Fruit fly (Drosophila melanogaster) whole organism, wandering third instar larva: ENCODE data around the gene CG12299.

Experiments used
- Abd-B ChIP-seq: fragments of >200 bp; optimal IDR thresholded peaks from 2 replicates; lab custom pipeline; 2017; ENCODE audit warnings: missing biosample characterization, missing genetic modification characterization
- CG32264 ChIP-seq: fragments of 200-800 bp; sonication (Bioruptor generic); optimal IDR thresholded peaks from 2 replicates; lab custom pipeline; 2016; ENCODE audit warnings: missing biosample characterization, missing genetic modification characterization
- CrebA ChIP-seq: fragments of 200-800 bp; sonication (Bioruptor generic); optimal IDR thresholded peaks from 2 replicates; lab custom pipeline; 2016; ENCODE audit warnings: missing biosample characterization, mild to moderate bottlenecking, missing genetic modification characterization, borderline replicate concordance
- Dfd ChIP-seq: fragments of >200 bp; optimal IDR thresholded peaks from 2 replicates; lab custom pipeline; 2017; ENCODE audit warnings: missing biosample characterization, missing genetic modification characterization
- Dif ChIP-seq: fragments of 200-275, 200-300 bp; sonication (Bioruptor generic); optimal IDR thresholded peaks from 2 replicates; lab custom pipeline; 2018; ENCODE audit warnings: missing biosample characterization, missing genetic modification characterization; ENCODE audit not compliant: partially characterized antibody
- GATAd ChIP-seq: sonication (Bioruptor generic); optimal IDR thresholded peaks from 2 replicates; lab custom pipeline; 2016; ENCODE audit warnings: missing biosample characterization, missing genetic modification characterization
- HLH106 ChIP-seq: fragments of 200-800 bp; optimal IDR thresholded peaks from 3 replicates; lab custom pipeline; 2019; ENCODE audit warnings: missing biosample characterization, mild to moderate bottlenecking, missing genetic modification characterization, moderate library complexity
- Hr78 ChIP-seq: fragments of >200 bp; optimal IDR thresholded peaks from 2 replicates; lab custom pipeline; 2017; ENCODE audit warnings: missing biosample characterization, missing genetic modification characterization
- Hr83 ChIP-seq: fragments of 200-300 bp; sonication (Bioruptor generic); optimal IDR thresholded peaks from 2 replicates; lab custom pipeline; 2016; ENCODE audit warnings: missing biosample characterization, mild to moderate bottlenecking, missing genetic modification characterization, moderate library complexity; ENCODE audit not compliant: poor library complexity, severe bottlenecking
- Mio ChIP-seq: sonication (Bioruptor generic); optimal IDR thresholded peaks from 2 replicates; lab custom pipeline; 2016; ENCODE audit warnings: missing biosample characterization, missing genetic modification characterization
- Myc ChIP-seq: fragments of >200 bp; optimal IDR thresholded peaks from 2 replicates; lab custom pipeline; 2017
- N ChIP-seq: fragments of >200 bp; optimal IDR thresholded peaks from 2 replicates; lab custom pipeline; 2018; ENCODE audit warnings: missing biosample characterization, missing external identifiers, missing genetic modification characterization
- OdsH ChIP-seq: fragments of 200-800 bp; sonication (Bioruptor generic); optimal IDR thresholded peaks from 2 replicates; lab custom pipeline; 2016; ENCODE audit warnings: missing biosample characterization, mild to moderate bottlenecking, missing genetic modification characterization
- Rel ChIP-seq, 2 experiments: fragments of 200-800 bp; sonication (Bioruptor generic) in 1 of 2; optimal IDR thresholded peaks; 2 replicates in 1 of 2; 3 replicates in 1 of 2; lab custom pipeline; 2016 to 2019; ENCODE audit warnings: mild to moderate bottlenecking in 2 of 2, missing biosample characterization in 2 of 2, missing genetic modification characterization in 2 of 2, moderate library complexity in 1 of 2
- Sp1 ChIP-seq: fragments of 200-800 bp; sonication (Bioruptor generic); optimal IDR thresholded peaks from 3 replicates; lab custom pipeline; 2019; ENCODE audit warnings: missing biosample characterization, mild to moderate bottlenecking, missing genetic modification characterization, moderate library complexity
- Vsx2 ChIP-seq: fragments of 200-300, 225-300 bp; sonication (Bioruptor generic); optimal IDR thresholded peaks from 2 replicates; lab custom pipeline; 2018; ENCODE audit warnings: missing biosample characterization, missing genetic modification characterization; ENCODE audit not compliant: partially characterized antibody
- br ChIP-seq: fragments of 200-800 bp; sonication (Bioruptor generic); optimal IDR thresholded peaks from 2 replicates; lab custom pipeline; 2016; ENCODE audit warnings: missing biosample characterization, missing genetic modification characterization
- brk ChIP-seq: fragments of 200-800 bp; sonication (Bioruptor generic); optimal IDR thresholded peaks from 2 replicates; lab custom pipeline; 2016; ENCODE audit warnings: missing biosample characterization, mild to moderate bottlenecking, missing genetic modification characterization
- dl ChIP-seq, 2 experiments: fragments of 175-275, 200-275 bp in 1 of 2; fragments of 200-275 bp in 1 of 2; sonication (Bioruptor generic); optimal IDR thresholded peaks; lab custom pipeline; 2018; ENCODE audit warnings: mild to moderate bottlenecking in 2 of 2, missing biosample characterization in 2 of 2, missing genetic modification characterization in 2 of 2, moderate library complexity in 2 of 2; ENCODE audit not compliant: partially characterized antibody in 2 of 2, insufficient read depth in 1 of 2
- dmrt93B ChIP-seq: fragments of 200-800 bp; sonication (Bioruptor generic); optimal IDR thresholded peaks from 2 replicates; lab custom pipeline; 2018; ENCODE audit warnings: missing biosample characterization, mild to moderate bottlenecking, missing genetic modification characterization
- dsf ChIP-seq: sonication (Bioruptor generic); optimal IDR thresholded peaks from 2 replicates; lab custom pipeline; 2016; ENCODE audit warnings: missing biosample characterization, missing genetic modification characterization, borderline replicate concordance
- ey ChIP-seq: fragments of 200-800 bp; sonication (Bioruptor generic); optimal IDR thresholded peaks from 2 replicates; lab custom pipeline; 2016; ENCODE audit warnings: missing biosample characterization, missing genetic modification characterization
- h ChIP-seq: fragments of 200-800 bp; sonication (Bioruptor generic); optimal IDR thresholded peaks from 3 replicates; lab custom pipeline; 2016; ENCODE audit warnings: missing biosample characterization, mild to moderate bottlenecking, missing genetic modification characterization
- lola ChIP-seq: fragments of >200 bp; optimal IDR thresholded peaks from 2 replicates; lab custom pipeline; 2017; ENCODE audit warnings: missing biosample characterization, missing genetic modification characterization
- pan ChIP-seq: fragments of >200 bp; optimal IDR thresholded peaks from 2 replicates; lab custom pipeline; 2017
- psq ChIP-seq: fragments of 200-800 bp; sonication (Bioruptor generic); optimal IDR thresholded peaks from 3 replicates; lab custom pipeline; 2017; ENCODE audit warnings: missing biosample characterization, mild to moderate bottlenecking, missing genetic modification characterization, moderate library complexity
- rgr ChIP-seq: fragments of 200-800 bp; sonication (Bioruptor generic); optimal IDR thresholded peaks from 3 replicates; lab custom pipeline; 2016; ENCODE audit warnings: missing biosample characterization, mild to moderate bottlenecking, missing genetic modification characterization
- sv ChIP-seq: fragments of 200-800 bp; sonication (Bioruptor generic); optimal IDR thresholded peaks from 3 replicates; lab custom pipeline; 2016; ENCODE audit warnings: missing biosample characterization, missing genetic modification characterization
- tai ChIP-seq: sonication (Bioruptor generic); optimal IDR thresholded peaks from 2 replicates; lab custom pipeline; 2016; ENCODE audit warnings: missing biosample characterization, missing genetic modification characterization
- usp ChIP-seq: fragments of >200 bp; optimal IDR thresholded peaks from 2 replicates; lab custom pipeline; 2017; ENCODE audit warnings: missing biosample characterization, missing genetic modification characterization
- woc ChIP-seq: sonication (Bioruptor generic); optimal IDR thresholded peaks from 2 replicates; lab custom pipeline; 2016; ENCODE audit warnings: missing biosample characterization, mild to moderate bottlenecking, missing genetic modification characterization

CG12299 gene

DNA sequence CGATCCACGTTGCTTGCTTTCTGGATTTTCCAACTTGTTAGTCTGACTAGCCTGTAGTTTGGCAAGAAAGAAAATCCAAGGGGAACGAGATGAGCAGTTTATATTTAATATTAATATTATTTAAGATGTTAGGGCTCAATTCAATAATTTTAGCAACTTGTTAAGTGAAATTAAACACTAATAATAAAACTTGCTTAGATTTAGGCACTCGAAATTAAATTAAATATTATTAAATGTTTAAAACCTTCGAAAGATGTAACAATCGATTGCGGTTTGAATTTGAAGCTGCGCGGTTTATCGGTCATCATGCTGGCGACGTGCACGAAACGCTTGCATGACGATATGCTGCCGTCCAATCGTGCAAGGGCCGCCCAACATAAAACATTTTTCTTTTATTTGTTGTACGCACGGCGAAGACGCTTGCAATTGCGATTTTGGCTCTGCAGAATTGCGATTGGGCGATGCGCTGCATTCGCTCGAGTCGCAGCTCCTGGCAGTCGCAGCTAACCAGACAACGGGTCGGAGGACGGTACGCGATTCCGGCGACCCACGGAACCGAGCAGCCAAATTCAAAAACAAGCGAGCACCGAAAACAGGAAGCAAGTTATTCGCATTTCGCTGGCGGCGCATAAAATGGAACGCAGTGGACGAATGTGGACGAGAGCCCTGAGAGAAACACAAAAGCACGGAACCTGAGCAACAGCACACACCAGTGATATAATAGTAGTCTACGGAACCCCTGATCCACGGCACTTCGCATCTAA, at the start of gene CG12299, which contains the start of gene Vha16-5:
TSS of gene CG12299 (plus strand) at position 353 of the 764 bp plus-strand sequence.
TSS of gene Vha16-5 (minus strand) at position 51 of the 764 bp plus-strand sequence.
- TF ChIP-seq dl (GFP tag; optimal IDR thresholded peaks at IDR 0.05; lab: Kevin White, UChicago; ENCODE audit: insufficient read depth in 1 of 2, partially characterized antibody in 2 of 2) (peak; percentile 98 to 100), Dfd (GFP tag; lab: Kevin White, UChicago) (no peak), ey (GFP tag; lab: Kevin White, UChicago) (peak; percentile 67), HLH106 (tag; lab: Kevin White, UChicago) (no peak), brk (no peak), N (GFP tag; lab: Kevin White, UChicago) (no peak), Dif (GFP tag; lab: Kevin White, UChicago) (peak; percentile 100), Hr78 (GFP tag; lab: Kevin White, UChicago) (no peak), rgr (GFP tag; lab: Kevin White, UChicago) (peak; percentile 73), Sp1 (GFP tag; lab: Kevin White, UChicago) (no peak), OdsH (GFP tag; lab: Kevin White, UChicago) (peak; percentile 61), Hr83 (peak; percentile 91), GATAd (peak; percentile 75), Myc (lab: Kevin White, UChicago) (no peak), Vsx2 (GFP tag; lab: Kevin White, UChicago) (peak; percentile 100), woc (GFP tag; lab: Kevin White, UChicago) (no peak), br (GFP tag; lab: Kevin White, UChicago) (peak; percentile 67), CG32264 (GFP tag; lab: Kevin White, UChicago) (peak; percentile 26), Abd-B (GFP tag; lab: Kevin White, UChicago) (no peak), psq (GFP tag; lab: Kevin White, UChicago) (peak; percentile 41), dsf (GFP tag; lab: Kevin White, UChicago) (no peak), usp (GFP tag; lab: Kevin White, UChicago) (no peak), lola (no peak), dmrt93B (GFP tag; lab: Kevin White, UChicago) (no peak), sv (peak; percentile 87), Mio (GFP tag; lab: Kevin White, UChicago) (no peak)
- TF ChIP-seq, all 38 proteins: peak for 12

DNA sequence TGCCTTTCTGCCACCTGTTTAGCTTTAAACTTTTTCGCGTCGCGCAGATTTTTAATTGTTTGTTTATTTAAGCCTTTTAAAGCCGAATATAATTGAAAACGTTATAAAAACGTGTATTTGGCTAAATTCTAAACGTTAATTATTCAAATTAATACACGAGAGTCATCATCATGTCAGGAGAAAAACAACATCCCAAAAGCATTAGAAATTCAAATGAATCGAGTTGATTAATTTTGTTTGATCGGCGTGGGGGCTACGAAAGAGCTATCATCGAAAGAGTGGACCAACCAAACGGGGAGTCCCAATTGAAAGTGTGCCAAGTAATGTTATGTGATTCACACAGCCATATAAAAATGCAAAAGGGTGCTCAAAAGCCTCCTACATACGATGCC, 49.4 kb upstream of the CG12299 start:
- TF ChIP-seq pan (lab: Kevin White, UChicago) (no peak), Rel (GFP tag; optimal IDR thresholded peaks at IDR 0.05; lab: Kevin White, UChicago) (no peak), Rel (tag; optimal IDR thresholded peaks at IDR 0.05; lab: Kevin White, UChicago) (peak; percentile 53)

DNA sequence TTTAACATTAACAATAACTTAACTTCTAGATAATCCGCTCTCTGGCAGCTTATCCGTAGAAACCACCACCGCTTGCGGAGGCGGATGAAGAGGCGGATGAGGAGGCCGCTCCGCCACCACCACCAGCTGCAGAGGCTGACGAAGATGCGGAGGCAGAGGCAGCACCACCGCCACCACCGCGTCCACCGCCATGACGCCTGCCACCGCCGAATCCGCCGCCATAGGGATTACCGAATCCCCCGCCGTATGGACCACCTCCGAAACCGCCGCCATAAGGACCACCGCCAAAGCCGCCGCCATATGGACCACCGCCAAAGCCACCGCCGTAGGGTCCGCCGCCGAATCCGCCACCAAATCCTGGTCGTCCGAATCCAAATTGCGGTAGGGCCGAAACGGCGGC, 48.4 kb upstream of the CG12299 start:
- TF ChIP-seq Hr83 (no peak), tai (GFP tag; lab: Kevin White, UChicago) (no peak), sv (no peak), pan (lab: Kevin White, UChicago) (no peak), brk (no peak), Dfd (GFP tag; lab: Kevin White, UChicago) (no peak), dl (GFP tag; optimal IDR thresholded peaks at IDR 0.05; lab: Kevin White, UChicago; ENCODE audit: insufficient read depth in 1 of 2, partially characterized antibody in 2 of 2) (no peak), Rel (GFP tag; optimal IDR thresholded peaks at IDR 0.05; lab: Kevin White, UChicago) (no peak), Rel (tag; optimal IDR thresholded peaks at IDR 0.05; lab: Kevin White, UChicago) (no peak), CG32264 (GFP tag; lab: Kevin White, UChicago) (no peak), rgr (GFP tag; lab: Kevin White, UChicago) (no peak), h (GFP tag; lab: Kevin White, UChicago) (no peak), Hr78 (GFP tag; lab: Kevin White, UChicago) (no peak), Abd-B (GFP tag; lab: Kevin White, UChicago) (no peak), OdsH (GFP tag; lab: Kevin White, UChicago) (no peak), CrebA (no peak)
- TF ChIP-seq, all 38 proteins: peak for 0
